Worm (Caenorhabditis elegans) whole organism, L1 larva: ENCODE data around the gene T01B7.9.

Experiments
- aly-2 ChIP-seq: fragments of 150-350 bp; optimal IDR thresholded peaks from 2 replicates; lab custom pipeline; 2014; ENCODE audit warnings: missing biosample characterization, missing genetic modification characterization
- ama-1 ChIP-seq: fragments of 150-350 bp; optimal IDR thresholded peaks from 2 replicates; lab custom pipeline; 2014
- blmp-1 ChIP-seq: fragments of 150-350 bp; optimal IDR thresholded peaks from 2 replicates; lab custom pipeline; 2014; ENCODE audit warnings: missing biosample characterization, missing genetic modification characterization
- ceh-82 ChIP-seq, 3 experiments: fragments of 150-350 bp in 1 of 3; sonication (generic microtip) in 2 of 3; optimal IDR thresholded peaks; 2 replicates each; lab custom pipeline; 2014 to 2017; ENCODE audit warnings: missing biosample characterization in 3 of 3, missing genetic modification characterization in 3 of 3
- elt-2 ChIP-seq: sonication (generic microtip); optimal IDR thresholded peaks from 2 replicates; lab custom pipeline; 2016; ENCODE audit warnings: missing genetic modification characterization, mild to moderate bottlenecking, inconsistent platforms, missing compliant biosample characterization, missing genetic modification reagents
- hlh-17 ChIP-seq: fragments of 200-800 bp; sonication (Bioruptor generic); optimal IDR thresholded peaks from 2 replicates; lab custom pipeline; 2018; ENCODE audit warnings: missing genetic modification characterization, mild to moderate bottlenecking, missing compliant biosample characterization, moderate library complexity, borderline replicate concordance
- hlh-4 ChIP-seq: sonication (generic microtip); optimal IDR thresholded peaks from 2 replicates; lab custom pipeline; 2016; ENCODE audit warnings: mild to moderate bottlenecking, missing genetic modification characterization, missing compliant biosample characterization
- lin-13 ChIP-seq: fragments of 150-350 bp; optimal IDR thresholded peaks from 2 replicates; lab custom pipeline; 2014; ENCODE audit warnings: missing biosample characterization, missing genetic modification reagents, missing genetic modification characterization
- lin-35 ChIP-seq, 2 experiments: fragments of 150-350 bp; optimal IDR thresholded peaks; 2 replicates each; lab custom pipeline; 2014; ENCODE audit warnings: missing biosample characterization in 2 of 2, missing genetic modification characterization in 2 of 2, missing genetic modification reagents in 2 of 2
- nhr-12 ChIP-seq: sonication (generic microtip); optimal IDR thresholded peaks from 2 replicates; lab custom pipeline; 2017; ENCODE audit warnings: missing biosample characterization, missing genetic modification characterization
- nhr-237 ChIP-seq: fragments of 150-350 bp; optimal IDR thresholded peaks from 2 replicates; lab custom pipeline; 2014; ENCODE audit warnings: missing biosample characterization, missing genetic modification characterization
- nhr-28 ChIP-seq: fragments of 150-350 bp; optimal IDR thresholded peaks from 2 replicates; lab custom pipeline; 2014; ENCODE audit warnings: missing biosample characterization, missing genetic modification characterization
- nhr-71 ChIP-seq: sonication (generic microtip); optimal IDR thresholded peaks from 2 replicates; lab custom pipeline; 2016; ENCODE audit warnings: mild to moderate bottlenecking, missing genetic modification characterization, moderate library complexity, missing compliant biosample characterization
- pqm-1 ChIP-seq: sonication (generic microtip); optimal IDR thresholded peaks from 3 replicates; lab custom pipeline; 2017; ENCODE audit warnings: missing biosample characterization, missing genetic modification characterization

ce11 chrII:8763367-8763766 lies 36.8 kb upstream of the T01B7.9 start:
- TF ChIP-seq pqm-1 (no peak), ama-1 (lab: Kevin White, UChicago) (no peak), nhr-71 (tag; lab: Kevin White, UChicago) (no peak), nhr-12 (no peak), nhr-28 (tag; lab: Kevin White, UChicago) (no peak), lin-35 (GFP tag; optimal IDR thresholded peaks at IDR 0.05; lab: Kevin White, UChicago) (no peak), elt-2 (tag; lab: Kevin White, UChicago) (no peak), aly-2 (no peak), ceh-82 (tag; optimal IDR thresholded peaks at IDR 0.05; lab: Kevin White, UChicago) (no peak), nhr-237 (tag; lab: Kevin White, UChicago) (no peak), lin-13 (GFP tag; lab: Kevin White, UChicago) (no peak), hlh-17 (GFP tag; lab: Kevin White, UChicago) (no peak), blmp-1 (tag; lab: Kevin White, UChicago) (no peak), hlh-4 (no peak)
